Worm (Caenorhabditis elegans) whole organism, mixed stage, embryonic: ENCODE measurements around the gene F07F6.8.

Experiments used
- M03D4.4 ChIP-seq: sonication (generic microtip); optimal IDR thresholded peaks from 2 replicates; lab custom pipeline; 2017; ENCODE audit warnings: mild to moderate bottlenecking, missing genetic modification characterization, missing compliant biosample characterization
- bed-3 ChIP-seq: fragments of 200-800 bp; sonication (Bioruptor generic); optimal IDR thresholded peaks from 3 replicates; lab custom pipeline; 2018; ENCODE audit warnings: mild to moderate bottlenecking, missing genetic modification characterization, moderate library complexity, missing compliant biosample characterization
- blmp-1 ChIP-seq: fragments of 150-350 bp; optimal IDR thresholded peaks from 2 replicates; lab custom pipeline; 2014; ENCODE audit warnings: missing biosample characterization, missing genetic modification characterization
- ceh-39 ChIP-seq: fragments of 150-350 bp; optimal IDR thresholded peaks from 2 replicates; lab custom pipeline; 2014; ENCODE audit warnings: missing biosample characterization, missing genetic modification characterization
- ceh-43 ChIP-seq: fragments of 200-800 bp; sonication (Bioruptor generic); optimal IDR thresholded peaks from 2 replicates; lab custom pipeline; 2018; ENCODE audit warnings: mild to moderate bottlenecking, missing genetic modification characterization, moderate library complexity, missing compliant biosample characterization
- ceh-83 ChIP-seq: fragments of 200-800 bp; sonication (Bioruptor generic); optimal IDR thresholded peaks from 2 replicates; lab custom pipeline; 2018; ENCODE audit warnings: mild to moderate bottlenecking, missing genetic modification characterization, missing compliant biosample characterization
- ces-1 ChIP-seq: fragments of 150-350 bp; optimal IDR thresholded peaks from 2 replicates; lab custom pipeline; 2014; ENCODE audit warnings: missing biosample characterization, missing genetic modification reagents, missing genetic modification characterization
- elt-1 ChIP-seq: sonication (generic microtip); optimal IDR thresholded peaks from 2 replicates; lab custom pipeline; 2017; ENCODE audit warnings: missing genetic modification characterization, mild to moderate bottlenecking, missing compliant biosample characterization, antibody characterized with exemption, moderate library complexity, borderline replicate concordance; ENCODE audit not compliant: insufficient read depth
- elt-3 ChIP-seq: fragments of 150-350 bp; optimal IDR thresholded peaks from 2 replicates; lab custom pipeline; 2014; ENCODE audit warnings: missing biosample characterization, missing genetic modification characterization
- flh-1 ChIP-seq: fragments of 200-800 bp; sonication (Bioruptor generic); optimal IDR thresholded peaks from 2 replicates; lab custom pipeline; 2018; ENCODE audit warnings: mild to moderate bottlenecking, missing genetic modification characterization, moderate library complexity, missing compliant biosample characterization
- ham-2 ChIP-seq: fragments of 200-800 bp; sonication (Bioruptor generic); optimal IDR thresholded peaks from 2 replicates; lab custom pipeline; 2018; ENCODE audit warnings: mild to moderate bottlenecking, missing genetic modification characterization, missing compliant biosample characterization
- hlh-1 ChIP-seq: fragments of 150-350 bp; optimal IDR thresholded peaks from 2 replicates; lab custom pipeline; 2014; ENCODE audit warnings: missing biosample characterization, missing genetic modification reagents, missing genetic modification characterization
- lin-13 ChIP-seq: fragments of 150-350 bp; optimal IDR thresholded peaks from 2 replicates; lab custom pipeline; 2014; ENCODE audit warnings: missing biosample characterization, missing genetic modification characterization
- lin-32 ChIP-seq: fragments of 200-800 bp; sonication (Bioruptor generic); optimal IDR thresholded peaks from 2 replicates; lab custom pipeline; 2018; ENCODE audit warnings: mild to moderate bottlenecking, missing genetic modification characterization, missing compliant biosample characterization
- mab-5 ChIP-seq: fragments of 150-350 bp; optimal IDR thresholded peaks from 2 replicates; lab custom pipeline; 2014; ENCODE audit warnings: missing biosample characterization, missing genetic modification characterization
- mep-1 ChIP-seq: fragments of 150-350 bp; optimal IDR thresholded peaks from 2 replicates; lab custom pipeline; 2017; ENCODE audit warnings: missing biosample characterization, missing genetic modification reagents, missing genetic modification characterization, inconsistent platforms
- mls-2 ChIP-seq: sonication (generic microtip); optimal IDR thresholded peaks from 2 replicates; lab custom pipeline; 2016; ENCODE audit warnings: mild to moderate bottlenecking, missing genetic modification characterization, moderate library complexity, missing compliant biosample characterization
- nhr-12 ChIP-seq: fragments of 150-350 bp; optimal IDR thresholded peaks from 2 replicates; lab custom pipeline; 2014; ENCODE audit warnings: missing biosample characterization, missing genetic modification characterization
- nhr-2 ChIP-seq: fragments of 150-350 bp; optimal IDR thresholded peaks from 2 replicates; lab custom pipeline; 2014; ENCODE audit warnings: missing biosample characterization, missing genetic modification characterization
- nhr-237 ChIP-seq: fragments of 150-350 bp; optimal IDR thresholded peaks from 2 replicates; lab custom pipeline; 2014; ENCODE audit warnings: missing biosample characterization, missing genetic modification characterization
- nhr-28 ChIP-seq: fragments of 150-350 bp; optimal IDR thresholded peaks from 2 replicates; lab custom pipeline; 2014; ENCODE audit warnings: missing biosample characterization, missing genetic modification characterization
- nhr-76 ChIP-seq: sonication (generic microtip); optimal IDR thresholded peaks from 2 replicates; lab custom pipeline; 2017; ENCODE audit warnings: missing biosample characterization, missing genetic modification characterization
- pha-4 ChIP-seq: fragments of 150-350 bp; optimal IDR thresholded peaks from 2 replicates; lab custom pipeline; 2018; ENCODE audit warnings: missing biosample characterization, missing genetic modification reagents, missing genetic modification characterization
- sem-2 ChIP-seq: fragments of 200-800 bp; sonication (Bioruptor generic); optimal IDR thresholded peaks from 2 replicates; lab custom pipeline; 2018; ENCODE audit warnings: mild to moderate bottlenecking, missing genetic modification characterization, missing compliant biosample characterization
- snpc-4 ChIP-seq: fragments of 150-350 bp; optimal IDR thresholded peaks from 2 replicates; lab custom pipeline; 2014; ENCODE audit warnings: missing biosample characterization, missing genetic modification characterization
- unc-120 ChIP-seq: sonication (generic microtip); optimal IDR thresholded peaks from 2 replicates; lab custom pipeline; 2017; ENCODE audit warnings: missing genetic modification characterization, missing compliant biosample characterization; ENCODE audit not compliant: poor library complexity, severe bottlenecking
- unc-39 ChIP-seq: fragments of 150-350 bp; optimal IDR thresholded peaks from 2 replicates; lab custom pipeline; 2014; ENCODE audit warnings: missing biosample characterization, missing genetic modification characterization
- unc-62 ChIP-seq: fragments of 150-350 bp; optimal IDR thresholded peaks from 2 replicates; lab custom pipeline; 2014; ENCODE audit warnings: missing biosample characterization, missing genetic modification reagents, missing genetic modification characterization
- zip-8 ChIP-seq: fragments of 150-350 bp; optimal IDR thresholded peaks from 2 replicates; lab custom pipeline; 2014; ENCODE audit warnings: missing biosample characterization, missing genetic modification characterization
- ztf-11 ChIP-seq: fragments of 150-350 bp; optimal IDR thresholded peaks from 2 replicates; lab custom pipeline; 2014; ENCODE audit warnings: missing biosample characterization, missing genetic modification characterization

F07F6.8 gene

ce11 chrII:5460911-5461310 lies 35.4 kb upstream of the F07F6.8 start:
- peak; percentile 46 for TF ChIP-seq mls-2 (tag; lab: Kevin White, UChicago)
- TF ChIP-seq mep-1 (tag; lab: Kevin White, UChicago): peak; percentile 37
- TF ChIP-seq ces-1 (GFP tag; lab: Kevin White, UChicago): peak; percentile 74
- TF ChIP-seq hlh-1 (tag; lab: Kevin White, UChicago): no peak
- no peak for TF ChIP-seq zip-8
- TF ChIP-seq unc-62 (GFP tag; lab: Kevin White, UChicago): peak; percentile 14

ce11 chrII:5459534-5459933 lies 34.0 kb upstream of the F07F6.8 start:
- TF ChIP-seq ces-1 (GFP tag; lab: Kevin White, UChicago) (no peak), lin-32 (no peak), snpc-4 (tag; lab: Kevin White, UChicago) (no peak), hlh-1 (tag; lab: Kevin White, UChicago) (no peak), flh-1 (GFP tag; lab: Kevin White, UChicago) (no peak), blmp-1 (tag; lab: Kevin White, UChicago) (no peak), nhr-12 (tag; lab: Kevin White, UChicago) (no peak), nhr-237 (tag; lab: Kevin White, UChicago) (no peak), sem-2 (no peak), elt-3 (tag; lab: Kevin White, UChicago) (no peak), nhr-76 (tag; lab: Kevin White, UChicago) (no peak), mep-1 (tag; lab: Kevin White, UChicago) (no peak), mab-5 (no peak), lin-13 (tag; lab: Kevin White, UChicago) (no peak), ztf-11 (tag; lab: Kevin White, UChicago) (no peak), pha-4 (no peak), ham-2 (GFP tag; lab: Kevin White, UChicago) (no peak), bed-3 (GFP tag; lab: Kevin White, UChicago) (no peak)

- TF ChIP-seq elt-3 (tag; lab: Kevin White, UChicago) (no peak), blmp-1 (tag; lab: Kevin White, UChicago) (peak; percentile 61), pha-4 (no peak), ceh-39 (tag; lab: Kevin White, UChicago) (no peak)
- TF ChIP-seq, all 35 proteins: peak for 1
Observed at ce11 chrII:5458683-5459410, 33.3 kb upstream of the F07F6.8 start.

ce11 chrII:5455650-5456355 lies 30.3 kb upstream of the F07F6.8 start, which contains the start of gene daz-1:
Gene daz-1, plus strand, starts transcription at chrII:5456305.
- no peak for TF ChIP-seq ham-2 (GFP tag; lab: Kevin White, UChicago)
- no peak for TF ChIP-seq ceh-43 (GFP tag; lab: Kevin White, UChicago)
- TF ChIP-seq nhr-237 (tag; lab: Kevin White, UChicago): no peak
- TF ChIP-seq elt-3 (tag; lab: Kevin White, UChicago): no peak
- no peak for TF ChIP-seq unc-39 (tag; lab: Kevin White, UChicago)
- no peak for TF ChIP-seq nhr-12 (tag; lab: Kevin White, UChicago)
- no peak for TF ChIP-seq elt-1 (tag; lab: Kevin White, UChicago)
- no peak for TF ChIP-seq M03D4.4 (tag; lab: Kevin White, UChicago)
- TF ChIP-seq ceh-83: no peak
- TF ChIP-seq lin-13 (tag; lab: Kevin White, UChicago): no peak
- TF ChIP-seq blmp-1 (tag; lab: Kevin White, UChicago): no peak
- no peak for TF ChIP-seq ztf-11 (tag; lab: Kevin White, UChicago)
- no peak for TF ChIP-seq snpc-4 (tag; lab: Kevin White, UChicago)
- TF ChIP-seq nhr-2: no peak
- no peak for TF ChIP-seq ces-1 (GFP tag; lab: Kevin White, UChicago)
- no peak for TF ChIP-seq unc-120 (tag; lab: Kevin White, UChicago)
- no peak for TF ChIP-seq ceh-39 (tag; lab: Kevin White, UChicago)

- no peak for TF ChIP-seq nhr-28 (tag; lab: Kevin White, UChicago)
- no peak for TF ChIP-seq zip-8
- no peak for TF ChIP-seq nhr-237 (tag; lab: Kevin White, UChicago)
Observed at ce11 chrII:5453547-5453946, 28.0 kb upstream of the F07F6.8 start, which contains the start of gene dhs-5. Gene dhs-5, plus strand, starts transcription at chrII:5453847.
